Fruit fly (Drosophila melanogaster) whole organism, embryonic: ENCODE measurements around the gene Cad99C.
A peak's percentile ranks its signal among the peaks of the same experiment; 100 is the strongest.

Experiments used
- Ada2b ChIP-seq: fragments of 200-800 bp; sonication (Bioruptor generic); IDR thresholded peaks from 2 replicates; pipeline ENCODE4 v1.3.6; 2022; ENCODE audit warnings: missing biosample characterization, missing genetic modification characterization
- Aef1 ChIP-seq: fragments of 200-800 bp; sonication (Bioruptor generic); IDR thresholded peaks from 3 replicates; pipeline ENCODE4 v1.3.6; 2022; ENCODE audit warnings: missing biosample characterization, missing genetic modification characterization
- Asciz ChIP-seq: fragments of 200-800 bp; sonication (Bioruptor generic); optimal IDR thresholded peaks from 2 replicates; lab custom pipeline; 2017; ENCODE audit warnings: missing biosample characterization, mild to moderate bottlenecking, missing genetic modification characterization, missing genetic modification reagents
- Atf3 ChIP-seq: fragments of 200-800 bp; sonication (Bioruptor generic); optimal IDR thresholded peaks from 3 replicates; lab custom pipeline; 2016; ENCODE audit warnings: missing biosample characterization, missing genetic modification characterization
- Atf6 ChIP-seq: fragments of 200-800 bp; sonication (Bioruptor generic); IDR thresholded peaks from 2 replicates; pipeline ENCODE4 v1.3.6; 2022; ENCODE audit warnings: missing biosample characterization, missing genetic modification characterization
- B-H2 ChIP-seq: fragments of 200-800 bp; sonication (Bioruptor generic); optimal IDR thresholded peaks from 2 replicates; lab custom pipeline; 2018; ENCODE audit warnings: missing biosample characterization, mild to moderate bottlenecking, missing genetic modification characterization
- CG11695 ChIP-seq: fragments of 200-800 bp; sonication (Bioruptor generic); IDR thresholded peaks from 3 replicates; pipeline ENCODE4 v1.3.6; 2022; ENCODE audit warnings: missing biosample characterization, missing genetic modification characterization
- CG11723 ChIP-seq: fragments of 200-800 bp; sonication (Bioruptor generic); optimal IDR thresholded peaks from 2 replicates; lab custom pipeline; 2017; ENCODE audit warnings: missing biosample characterization, mild to moderate bottlenecking, missing genetic modification characterization
- CG13287 ChIP-seq: fragments of 200-800 bp; sonication (Bioruptor generic); IDR thresholded peaks from 2 replicates; pipeline ENCODE4 v1.3.6; 2022; ENCODE audit warnings: missing biosample characterization, missing genetic modification characterization; ENCODE audit not compliant: partially characterized antibody
- CG14014 ChIP-seq: fragments of 200-800 bp; sonication (Bioruptor generic); IDR thresholded peaks from 2 replicates; pipeline ENCODE4 v1.3.6; 2022; ENCODE audit warnings: missing biosample characterization, missing genetic modification characterization
- CG14441 ChIP-seq: fragments of 200-800 bp; sonication (Bioruptor generic); IDR thresholded peaks from 2 replicates; pipeline ENCODE4 v1.3.6; 2022; ENCODE audit warnings: missing biosample characterization, missing genetic modification characterization
- CG14710 ChIP-seq: fragments of 200-800 bp; sonication (Bioruptor generic); optimal IDR thresholded peaks from 3 replicates; lab custom pipeline; 2019; ENCODE audit warnings: missing biosample characterization, mild to moderate bottlenecking, missing genetic modification characterization, moderate library complexity
- CG2116 ChIP-seq: fragments of 200-800 bp; sonication (Bioruptor generic); optimal IDR thresholded peaks from 3 replicates; lab custom pipeline; 2018; ENCODE audit warnings: missing biosample characterization, mild to moderate bottlenecking, missing genetic modification characterization
- CG2889 ChIP-seq: fragments of 200-800 bp; sonication (Bioruptor generic); IDR thresholded peaks from 3 replicates; pipeline ENCODE4 v1.3.6; 2022; ENCODE audit warnings: missing biosample characterization, missing genetic modification characterization
- CG30431 ChIP-seq: fragments of 200-800 bp; sonication (Bioruptor generic); optimal IDR thresholded peaks from 2 replicates; lab custom pipeline; 2017; ENCODE audit warnings: missing biosample characterization, missing genetic modification characterization
- CG33213 ChIP-seq: fragments of 200-800 bp; sonication (Bioruptor generic); optimal IDR thresholded peaks from 3 replicates; lab custom pipeline; 2016; ENCODE audit warnings: missing biosample characterization, missing genetic modification characterization
- CG3407 ChIP-seq: fragments of 200-800 bp; sonication (Bioruptor generic); optimal IDR thresholded peaks from 2 replicates; lab custom pipeline; 2018; ENCODE audit warnings: missing biosample characterization, mild to moderate bottlenecking, missing genetic modification characterization
- CG4854 ChIP-seq: fragments of 200-800 bp; sonication (Bioruptor generic); optimal IDR thresholded peaks from 2 replicates; lab custom pipeline; 2016; ENCODE audit warnings: missing biosample characterization, missing genetic modification characterization, inconsistent platforms
- CG6689 ChIP-seq: fragments of 200-800 bp; sonication (Bioruptor generic); IDR thresholded peaks from 2 replicates; pipeline ENCODE4 v1.3.6; 2022; ENCODE audit warnings: missing biosample characterization, missing genetic modification characterization
- CG8388 ChIP-seq: fragments of 200-800 bp; sonication (Bioruptor generic); optimal IDR thresholded peaks from 2 replicates; lab custom pipeline; 2019; ENCODE audit warnings: missing biosample characterization, mild to moderate bottlenecking, missing genetic modification characterization, moderate library complexity
- Dip2 ChIP-seq: fragments of 200-800 bp; sonication (Bioruptor generic); IDR thresholded peaks from 2 replicates; pipeline ENCODE4 v1.3.6; 2022; ENCODE audit warnings: missing biosample characterization, missing genetic modification characterization
- Fer1 ChIP-seq: fragments of 200-800 bp; sonication (Bioruptor generic); optimal IDR thresholded peaks from 2 replicates; lab custom pipeline; 2017; ENCODE audit warnings: missing biosample characterization, mild to moderate bottlenecking, missing genetic modification characterization
- Gug ChIP-seq: fragments of 200-800 bp; sonication (Bioruptor generic); IDR thresholded peaks from 4 replicates; pipeline ENCODE4 v1.3.6; 2022; ENCODE audit warnings: missing biosample characterization, missing genetic modification characterization
- Hr3 ChIP-seq: fragments of 200-800 bp; sonication (Bioruptor generic); optimal IDR thresholded peaks from 3 replicates; lab custom pipeline; 2016; ENCODE audit warnings: missing biosample characterization, missing genetic modification characterization
- MESR4 ChIP-seq: fragments of 200-800 bp; sonication (Bioruptor generic); optimal IDR thresholded peaks from 2 replicates; lab custom pipeline; 2018; ENCODE audit warnings: missing biosample characterization, mild to moderate bottlenecking, missing genetic modification characterization, moderate library complexity
- NFAT ChIP-seq: fragments of 200-800 bp; sonication (Bioruptor generic); IDR thresholded peaks from 2 replicates; pipeline ENCODE4 v1.3.6; 2022; ENCODE audit warnings: missing biosample characterization, missing genetic modification characterization
- Sin3A ChIP-seq: fragments of >200 bp; optimal IDR thresholded peaks from 2 replicates; lab custom pipeline; 2018
- Stat92E ChIP-seq, 3 experiments: fragments of >200 bp in 2 of 3; fragments of 200-800 bp in 1 of 3; sonication (Bioruptor generic) in 1 of 3; optimal IDR thresholded peaks; 2 replicates each; lab custom pipeline; 2017 to 2019; ENCODE audit warnings: missing biosample characterization in 3 of 3, missing genetic modification characterization in 3 of 3, mild to moderate bottlenecking in 1 of 3, moderate library complexity in 1 of 3
- Xrp1 ChIP-seq: fragments of 200-800 bp; sonication (Bioruptor generic); IDR thresholded peaks from 2 replicates; pipeline ENCODE4 v1.3.6; 2022; ENCODE audit warnings: missing biosample characterization, missing genetic modification characterization
- aop ChIP-seq: fragments of 200-800 bp; sonication (Bioruptor generic); IDR thresholded peaks from 2 replicates; pipeline ENCODE4 v1.3.6; 2022; ENCODE audit warnings: missing biosample characterization, missing genetic modification characterization
- ara ChIP-seq: fragments of 200-800 bp; sonication (Bioruptor generic); IDR thresholded peaks from 2 replicates; pipeline ENCODE4 v1.3.6; 2022; ENCODE audit warnings: missing biosample characterization, missing genetic modification characterization
- cg ChIP-seq: fragments of 200-800 bp; sonication (Bioruptor generic); optimal IDR thresholded peaks from 3 replicates; lab custom pipeline; 2019; ENCODE audit warnings: missing biosample characterization, mild to moderate bottlenecking, missing genetic modification characterization, moderate library complexity
- chinmo ChIP-seq: fragments of 200-800 bp; sonication (Bioruptor generic); IDR thresholded peaks from 4 replicates; pipeline ENCODE4 v1.3.6; 2022; ENCODE audit warnings: missing biosample characterization, missing genetic modification characterization; ENCODE audit not compliant: partially characterized antibody
- ci ChIP-seq: fragments of 200-800 bp; sonication (Bioruptor generic); IDR thresholded peaks from 3 replicates; pipeline ENCODE4 v1.3.6; 2022; ENCODE audit warnings: missing biosample characterization, missing genetic modification characterization
- crol ChIP-seq: fragments of 200-800 bp; sonication (Bioruptor generic); IDR thresholded peaks from 2 replicates; pipeline ENCODE4 v1.3.6; 2022; ENCODE audit warnings: missing biosample characterization, missing genetic modification characterization
- cwo ChIP-seq: fragments of 200-800 bp; sonication (Bioruptor generic); optimal IDR thresholded peaks from 3 replicates; lab custom pipeline; 2017; ENCODE audit warnings: missing biosample characterization, missing genetic modification characterization, mild to moderate bottlenecking, moderate library complexity, missing genetic modification reagents
- danr ChIP-seq: fragments of 200-800 bp; sonication (Bioruptor generic); IDR thresholded peaks from 2 replicates; pipeline ENCODE4 v1.3.6; 2022; ENCODE audit warnings: missing biosample characterization, missing genetic modification characterization
- dm ChIP-seq: fragments of 200-800 bp; sonication (Bioruptor generic); optimal IDR thresholded peaks from 3 replicates; lab custom pipeline; 2016; ENCODE audit warnings: missing biosample characterization, missing genetic modification characterization
- eve ChIP-seq, 2 experiments: fragments of >200 bp; optimal IDR thresholded peaks; 2 replicates each; lab custom pipeline; 2017; ENCODE audit warnings: missing biosample characterization in 2 of 2, missing genetic modification characterization in 2 of 2
- exex ChIP-seq: fragments of 200-800 bp; sonication (Bioruptor generic); optimal IDR thresholded peaks from 4 replicates; lab custom pipeline; 2018; ENCODE audit warnings: missing biosample characterization, mild to moderate bottlenecking, missing genetic modification characterization, moderate library complexity
- fd96Cb ChIP-seq: fragments of 200-800 bp; sonication (Bioruptor generic); optimal IDR thresholded peaks from 2 replicates; lab custom pipeline; 2018; ENCODE audit warnings: missing biosample characterization, mild to moderate bottlenecking, missing genetic modification characterization, moderate library complexity
- jumu ChIP-seq: fragments of 200-800 bp; sonication (Bioruptor generic); optimal IDR thresholded peaks from 3 replicates; lab custom pipeline; 2016; ENCODE audit warnings: missing biosample characterization, missing genetic modification characterization
- kah ChIP-seq: fragments of 200-800 bp; sonication (Bioruptor generic); optimal IDR thresholded peaks from 2 replicates; lab custom pipeline; 2018; ENCODE audit warnings: missing biosample characterization, mild to moderate bottlenecking, missing genetic modification characterization
- maf-S ChIP-seq: fragments of 200-800 bp; sonication (Bioruptor generic); optimal IDR thresholded peaks from 2 replicates; lab custom pipeline; 2016; ENCODE audit warnings: missing biosample characterization, missing genetic modification characterization
- nmo ChIP-seq: fragments of 200-800 bp; sonication (Bioruptor generic); optimal IDR thresholded peaks from 2 replicates; lab custom pipeline; 2018; ENCODE audit warnings: missing biosample characterization, mild to moderate bottlenecking, missing genetic modification characterization, moderate library complexity
- oc ChIP-seq: fragments of 200-800 bp; sonication (Bioruptor generic); optimal IDR thresholded peaks from 2 replicates; lab custom pipeline; 2018; ENCODE audit warnings: missing biosample characterization, mild to moderate bottlenecking, missing genetic modification characterization, moderate library complexity
- phol ChIP-seq: fragments of 200-800 bp; sonication (Bioruptor generic); optimal IDR thresholded peaks from 3 replicates; lab custom pipeline; 2018; ENCODE audit warnings: missing biosample characterization, mild to moderate bottlenecking, missing genetic modification characterization, moderate library complexity
- psq ChIP-seq: fragments of 200-800 bp; sonication (Bioruptor generic); optimal IDR thresholded peaks from 2 replicates; lab custom pipeline; 2017; ENCODE audit warnings: missing biosample characterization, missing genetic modification characterization
- repo ChIP-seq: fragments of 200-800 bp; sonication (Bioruptor generic); optimal IDR thresholded peaks from 2 replicates; lab custom pipeline; 2016; ENCODE audit warnings: missing biosample characterization, missing genetic modification characterization
- salm ChIP-seq: fragments of 200-800 bp; sonication (Bioruptor generic); optimal IDR thresholded peaks from 2 replicates; lab custom pipeline; 2018; ENCODE audit warnings: missing biosample characterization, mild to moderate bottlenecking, missing genetic modification characterization
- scrt ChIP-seq: fragments of 200-800 bp; sonication (Bioruptor generic); optimal IDR thresholded peaks from 2 replicates; lab custom pipeline; 2018; ENCODE audit warnings: missing biosample characterization, mild to moderate bottlenecking, missing genetic modification characterization, moderate library complexity
- zen2 ChIP-seq: fragments of 200-800 bp; sonication (Bioruptor generic); IDR thresholded peaks from 3 replicates; pipeline ENCODE4 v1.3.6; 2022; ENCODE audit warnings: missing biosample characterization, missing genetic modification characterization; ENCODE audit not compliant: partially characterized antibody

Gene Cad99C

DNA sequence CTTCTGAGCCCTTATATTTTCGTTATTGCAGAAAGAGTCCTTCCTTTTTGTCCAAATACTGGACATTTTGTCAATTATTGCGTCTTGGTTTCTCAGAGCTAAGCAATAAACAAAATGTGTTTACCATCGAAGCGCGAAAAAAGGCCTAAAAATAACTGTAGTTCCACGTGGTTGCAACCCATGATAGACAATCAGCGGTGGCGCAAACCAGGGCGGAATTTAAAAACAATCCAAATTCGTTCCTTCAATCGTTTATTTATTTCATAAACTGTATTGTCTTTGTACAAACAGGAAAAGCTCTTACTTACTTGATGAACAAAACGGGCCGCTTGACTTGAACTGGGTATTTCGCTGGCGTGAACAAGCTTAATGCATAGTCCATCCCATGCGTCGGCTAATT lies 17.3 kb downstream of the Cad99C start, which contains the start of gene CG7824 (continued):
- peak; percentile 40 for TF ChIP-seq Sin3A (lab: Kevin White, UChicago)
- no peak for TF ChIP-seq oc (tag; lab: Kevin White, UChicago)
- peak; percentile 8 for TF ChIP-seq CG33213 (GFP tag; lab: Kevin White, UChicago)
- peak; percentile 23 for TF ChIP-seq CG14710 (tag; lab: Kevin White, UChicago)
- no peak for TF ChIP-seq Xrp1 (GFP tag; lab: Robert Waterston, UW)
- peak; percentile 51 for TF ChIP-seq CG8388
- TF ChIP-seq B-H2 (GFP tag; lab: Kevin White, UChicago): no peak
- TF ChIP-seq Ada2b (GFP tag; lab: Robert Waterston, UW): no peak
- no peak for TF ChIP-seq cg (GFP tag; lab: Kevin White, UChicago)
- no peak for TF ChIP-seq CG11723 (GFP tag; lab: Kevin White, UChicago)
- no peak for TF ChIP-seq jumu
- TF ChIP-seq exex (tag; lab: Kevin White, UChicago): no peak
- TF ChIP-seq CG14441 (GFP tag; lab: Robert Waterston, UW): no peak
- TF ChIP-seq kah (GFP tag; lab: Kevin White, UChicago): no peak
- no peak for TF ChIP-seq danr
- no peak for TF ChIP-seq Gug
- TF ChIP-seq crol: no peak
- no peak for TF ChIP-seq Dip2 (GFP tag; lab: Robert Waterston, UW)
- peak; percentile 17; the same call in 1 of the 2 replicates for TF ChIP-seq CG13287 (GFP tag; lab: Robert Waterston, UW)
- no peak for TF ChIP-seq fd96Cb
- no peak for TF ChIP-seq Atf3 (GFP tag; lab: Kevin White, UChicago)
- TF ChIP-seq ci (GFP tag; lab: Robert Waterston, UW): no peak
- peak; percentile 45 for TF ChIP-seq MESR4
- no peak for TF ChIP-seq psq
- TF ChIP-seq Stat92E (GFP tag; optimal IDR thresholded peaks at IDR 0.05; lab: Kevin White, UChicago): no peak
- no peak for TF ChIP-seq Aef1
- no peak for TF ChIP-seq zen2
- TF ChIP-seq phol (tag; lab: Kevin White, UChicago): peak; percentile 23
- no peak for TF ChIP-seq Atf6 (GFP tag; lab: Robert Waterston, UW)
- TF ChIP-seq CG2116 (GFP tag; lab: Kevin White, UChicago): peak; percentile 40
- no peak for TF ChIP-seq aop
- no peak for TF ChIP-seq CG14014
- no peak for TF ChIP-seq cwo (GFP tag; lab: Kevin White, UChicago)
- TF ChIP-seq Asciz: no peak
- no peak for TF ChIP-seq repo (GFP tag; lab: Kevin White, UChicago)
- no peak for TF ChIP-seq CG11695 (GFP tag; lab: Robert Waterston, UW)
- no peak for TF ChIP-seq CG3407
- no peak for TF ChIP-seq CG30431
- TF ChIP-seq NFAT: no peak
- no peak for TF ChIP-seq scrt (GFP tag; lab: Kevin White, UChicago)
- no peak for TF ChIP-seq Fer1 (GFP tag; lab: Kevin White, UChicago)
- 0 out of 2 replicates have a peak, but pooled peaks have one; percentile 30 for TF ChIP-seq ara (GFP tag; lab: Robert Waterston, UW)
- no peak for TF ChIP-seq CG6689 (GFP tag; lab: Robert Waterston, UW)
- no peak for TF ChIP-seq nmo (GFP tag; lab: Kevin White, UChicago)
- TF ChIP-seq CG2889 (GFP tag; lab: Robert Waterston, UW): no peak
- TF ChIP-seq dm: peak; percentile 13
- no peak for TF ChIP-seq chinmo
- TF ChIP-seq maf-S: no peak
- no peak for TF ChIP-seq salm (tag; lab: Kevin White, UChicago)
- no peak for TF ChIP-seq Hr3 (GFP tag; lab: Kevin White, UChicago)
- TF ChIP-seq eve (GFP tag; optimal IDR thresholded peaks at IDR 0.05; lab: Kevin White, UChicago): no peak
- TF ChIP-seq CG4854: no peak
